Fruit fly (Drosophila melanogaster) whole organism, adult: ENCODE measurements around the gene Aasdh.
A peak's percentile ranks its signal among the peaks of the same experiment; 100 is the strongest.

Experiments
- CG12768 ChIP-seq: fragments of 200-800 bp; sonication (Bioruptor generic); optimal IDR thresholded peaks from 2 replicates; lab custom pipeline; 2017; ENCODE audit warnings: missing biosample characterization, missing genetic modification characterization, mild to moderate bottlenecking, moderate library complexity, missing genetic modification reagents
- CG5204 ChIP-seq: fragments of 200-800 bp; sonication (Bioruptor generic); optimal IDR thresholded peaks from 2 replicates; lab custom pipeline; 2016; ENCODE audit warnings: missing biosample characterization, missing genetic modification characterization
- Crg-1 ChIP-seq: fragments of 200-800 bp; sonication (Bioruptor generic); optimal IDR thresholded peaks from 2 replicates; lab custom pipeline; 2016; ENCODE audit warnings: missing biosample characterization, missing genetic modification characterization
- kay ChIP-seq: fragments of 200-800 bp; sonication (Bioruptor generic); peaks from one replicate; lab custom pipeline; 2016; ENCODE audit warnings: missing biosample characterization, missing genetic modification characterization, borderline replicate concordance

DNA sequence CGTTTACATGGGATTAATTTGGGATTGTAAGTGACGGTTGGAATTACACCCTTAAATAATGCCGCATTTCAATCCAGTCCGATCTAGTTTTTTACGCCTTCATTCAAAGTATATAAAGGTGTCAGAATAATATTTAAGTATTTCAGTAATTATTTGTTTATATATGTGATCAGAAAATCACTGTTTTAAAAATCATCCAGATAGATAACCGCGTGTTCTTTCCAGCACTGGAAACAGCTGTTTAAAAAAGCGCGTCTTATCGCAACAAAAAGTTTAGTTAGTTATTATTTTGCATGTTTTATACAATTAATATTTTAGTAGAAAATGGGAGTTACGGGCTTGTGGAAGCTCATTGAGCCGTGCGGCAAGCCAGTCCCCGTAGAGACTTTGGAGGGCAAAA, 11.3 kb downstream of the Aasdh start, which contains the start of gene mus201:
- no peak for TF ChIP-seq CG12768 (GFP tag; lab: Kevin White, UChicago)
- peak; percentile 94 for TF ChIP-seq kay (GFP tag; lab: Kevin White, UChicago)
- no peak for TF ChIP-seq Crg-1 (GFP tag; lab: Kevin White, UChicago)
- TF ChIP-seq CG5204 (GFP tag; lab: Kevin White, UChicago): no peak
